Fruit fly (Drosophila melanogaster): ENCODE data around the gene lectin-22C.

lectin-22C gene

dm6 chr2L:2037165-2037550, at the start of gene lectin-22C:
Gene lectin-22C, minus strand, starts transcription at chr2L:2037265.
- TF ChIP-seq CG33213 (GFP tag; optimal IDR thresholded peaks at IDR 0.05) (no peak), CG10147 (GFP tag; optimal IDR thresholded peaks at IDR 0.05) (no peak), CG7786 (GFP tag; optimal IDR thresholded peaks at IDR 0.05) (no peak), mld (GFP tag; IDR thresholded peaks at IDR 0.05; ENCODE audit: partially characterized antibody) (no peak), CG8388 (GFP tag; optimal IDR thresholded peaks at IDR 0.05) (no peak), tap (tag; optimal IDR thresholded peaks at IDR 0.05) (no peak), wek (GFP tag; optimal IDR thresholded peaks at IDR 0.05) (no peak), sens (GFP tag) (no peak), ERR (GFP tag; optimal IDR thresholded peaks at IDR 0.05) (no peak), CG15601 (tag; optimal IDR thresholded peaks at IDR 0.05) (no peak), CG11504 (tag; optimal IDR thresholded peaks at IDR 0.05) (no peak), abd-A (tag; optimal IDR thresholded peaks at IDR 0.05) (no peak), CG7556 (GFP tag; optimal IDR thresholded peaks at IDR 0.05) (no peak), CG7839 (tag; optimal IDR thresholded peaks at IDR 0.05) (no peak), Adf1 (GFP tag; IDR thresholded peaks at IDR 0.05) (no peak), CG17568 (GFP tag; optimal IDR thresholded peaks at IDR 0.05) (no peak), Ssrp (tag; optimal IDR thresholded peaks at IDR 0.05) (no peak), jing (GFP tag; optimal IDR thresholded peaks at IDR 0.05) (no peak)

dm6 chr2L:2084349-2084748, 47.3 kb upstream of the lectin-22C start:
- TF ChIP-seq p53 (GFP tag; optimal IDR thresholded peaks at IDR 0.05) (no peak), Fer1 (GFP tag; optimal IDR thresholded peaks at IDR 0.05) (no peak), CG11504 (tag; optimal IDR thresholded peaks at IDR 0.05) (peak; percentile 21), CG6689 (GFP tag; IDR thresholded peaks at IDR 0.05) (peak; percentile 32; the same call in 1 of the 2 replicates), CG6654 (GFP tag; optimal IDR thresholded peaks at IDR 0.05) (no peak), Mrtf (GFP tag; IDR thresholded peaks at IDR 0.05) (no peak), unc-4 (GFP tag; IDR thresholded peaks at IDR 0.05; ENCODE audit: partially characterized antibody) (no peak), row (GFP tag; IDR thresholded peaks at IDR 0.05) (0 out of 3 replicates have a peak, but pooled peaks have one; percentile 27), CG11247 (GFP tag; IDR thresholded peaks at IDR 0.05) (no peak), vnd (GFP tag; IDR thresholded peaks at IDR 0.05; ENCODE audit: partially characterized antibody) (no peak), pnt (GFP tag; optimal IDR thresholded peaks at IDR 0.05) (no peak), run (tag; optimal IDR thresholded peaks at IDR 0.05) (no peak), lov (optimal IDR thresholded peaks at IDR 0.05) (no peak), lov (GFP tag; IDR thresholded peaks at IDR 0.05) (0 out of 3 replicates have a peak, but pooled peaks have one; percentile 43), CG34422 (GFP tag; IDR thresholded peaks at IDR 0.05) (0 out of 3 replicates have a peak, but pooled peaks have one; percentile 33), MESR4 (GFP tag; optimal IDR thresholded peaks at IDR 0.05) (no peak), Dip3 (GFP tag; optimal IDR thresholded peaks at IDR 0.05) (no peak), kah (GFP tag; optimal IDR thresholded peaks at IDR 0.05) (no peak), CG7963 (GFP tag; IDR thresholded peaks at IDR 0.05; ENCODE audit: partially characterized antibody) (no peak), Optix (GFP tag; IDR thresholded peaks at IDR 0.05) (0 out of 3 replicates have a peak, but pooled peaks have one; percentile 44), dmrt99B (tag; optimal IDR thresholded peaks at IDR 0.05) (peak; percentile 6), CG4617 (GFP tag; optimal IDR thresholded peaks at IDR 0.05; ENCODE audit: borderline replicate concordance) (no peak), br (optimal IDR thresholded peaks at IDR 0.05) (no peak), Taf1 (GFP tag; IDR thresholded peaks at IDR 0.05) (no peak), CG5953 (GFP tag; IDR thresholded peaks at IDR 0.05) (no peak), CG2129 (GFP tag; IDR thresholded peaks at IDR 0.05; ENCODE audit: partially characterized antibody) (no peak), gem (tag; optimal IDR thresholded peaks at IDR 0.05) (peak; percentile 40), Dek (tag; optimal IDR thresholded peaks at IDR 0.05) (no peak), croc (GFP tag; conservative IDR thresholded peaks at IDR 0.05) (no peak), CG8478 (optimal IDR thresholded peaks at IDR 0.05) (no peak), CG9727 (GFP tag; optimal IDR thresholded peaks at IDR 0.05) (no peak), CG7372 (GFP tag; IDR thresholded peaks at IDR 0.05) (no peak), jumu (GFP tag; optimal IDR thresholded peaks at IDR 0.05) (no peak), gt (GFP tag; IDR thresholded peaks at IDR 0.05) (0 out of 2 replicates have a peak, but pooled peaks have one; percentile 14), CG31224 (GFP tag; IDR thresholded peaks at IDR 0.05) (no peak)
